Worm (Caenorhabditis elegans) whole organism, young adult: ENCODE measurements around the gene nspe-6.

ENCODE experiments used
- D2030.7 ChIP-seq: fragments of 200-800 bp; sonication (Bioruptor generic); IDR thresholded peaks from 2 replicates; pipeline ENCODE4 v1.3.6; 2022; ENCODE audit warnings: missing genetic modification reagents, missing genetic modification characterization, missing compliant biosample characterization
- F39B2.1 ChIP-seq: fragments of 200-800 bp; sonication (Bioruptor generic); IDR thresholded peaks from 2 replicates; pipeline ENCODE4 v1.3.6; 2022; ENCODE audit warnings: missing genetic modification reagents, missing genetic modification characterization, missing compliant biosample characterization
- F57A8.1 ChIP-seq: fragments of 200-800 bp; sonication (Bioruptor generic); optimal IDR thresholded peaks from 2 replicates; lab custom pipeline; 2018; ENCODE audit warnings: mild to moderate bottlenecking, missing genetic modification characterization, moderate library complexity, missing compliant biosample characterization
- akir-1 ChIP-seq: fragments of 200-800 bp; sonication (Bioruptor generic); optimal IDR thresholded peaks from 2 replicates; lab custom pipeline; 2018; ENCODE audit warnings: mild to moderate bottlenecking, missing genetic modification characterization, moderate library complexity, missing compliant biosample characterization
- ama-1 ChIP-seq, 3 experiments: fragments of 150-350 bp in 1 of 3; sonication (generic microtip) in 2 of 3; optimal IDR thresholded peaks; 2 replicates each; lab custom pipeline; 2014 to 2018; ENCODE audit warnings: missing biosample characterization in 2 of 3, missing genetic modification characterization in 2 of 3, missing genetic modification reagents in 2 of 3
- bed-1 ChIP-seq: fragments of 200-800 bp; sonication (Bioruptor generic); IDR thresholded peaks from 2 replicates; pipeline ENCODE4 v1.3.6; 2022; ENCODE audit warnings: missing genetic modification reagents, missing genetic modification characterization, missing compliant biosample characterization
- dpff-1 ChIP-seq: sonication (generic microtip); optimal IDR thresholded peaks from 2 replicates; lab custom pipeline; 2017; ENCODE audit warnings: mild to moderate bottlenecking, missing genetic modification characterization, missing compliant biosample characterization
- hmg-1.2 ChIP-seq: fragments of 200-800 bp; sonication (Bioruptor generic); IDR thresholded peaks from 2 replicates; pipeline ENCODE4 v1.3.6; 2022; ENCODE audit warnings: missing genetic modification reagents, missing genetic modification characterization, missing compliant biosample characterization
- lin-26 ChIP-seq: fragments of 200-800 bp; sonication (Bioruptor generic); IDR thresholded peaks from 2 replicates; pipeline ENCODE4 v1.3.6; 2022; ENCODE audit warnings: missing genetic modification reagents, missing genetic modification characterization, missing compliant biosample characterization
- lin-40 ChIP-seq: sonication (generic microtip); optimal IDR thresholded peaks from 2 replicates; lab custom pipeline; 2016; ENCODE audit warnings: missing genetic modification characterization, mild to moderate bottlenecking, missing compliant biosample characterization, missing genotype, missing genetic modification reagents
- mcd-1 ChIP-seq: fragments of 200-800 bp; sonication (Bioruptor generic); IDR thresholded peaks from 2 replicates; pipeline ENCODE4 v1.3.6; 2022; ENCODE audit warnings: missing genetic modification reagents, missing genetic modification characterization, missing compliant biosample characterization
- sptf-2 ChIP-seq: fragments of 200-800 bp; sonication (Bioruptor generic); optimal IDR thresholded peaks from 2 replicates; lab custom pipeline; 2018; ENCODE audit warnings: mild to moderate bottlenecking, missing genetic modification characterization, missing compliant biosample characterization
- tbp1 ChIP-seq: fragments of 200-800 bp; sonication (Bioruptor generic); optimal IDR thresholded peaks from 2 replicates; lab custom pipeline; 2018; ENCODE audit warnings: mild to moderate bottlenecking, missing genetic modification characterization, missing compliant biosample characterization

DNA sequence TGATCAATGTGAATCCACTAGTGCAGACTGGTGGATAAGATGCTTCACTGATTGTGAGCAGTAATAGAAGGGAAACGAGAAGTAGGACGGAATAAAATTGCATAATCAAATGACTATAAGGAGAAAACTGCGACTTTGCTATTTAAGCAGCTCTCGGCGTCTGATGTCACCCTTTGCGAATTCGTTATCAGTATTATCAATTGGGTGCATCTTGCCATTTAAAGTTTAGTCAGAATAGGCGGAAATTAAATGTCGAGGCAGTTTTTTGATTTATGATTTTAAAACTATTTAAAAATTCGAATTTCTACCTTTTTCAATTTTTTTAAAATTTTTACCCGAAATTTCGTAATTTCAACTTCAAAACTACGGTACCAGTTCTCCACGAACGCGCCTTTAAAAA lies 35.0 kb downstream of the nspe-6 start, which contains the start of gene clec-4:
- TF ChIP-seq bed-1 (GFP tag; lab: Robert Waterston, UW), result no peak
- no peak for TF ChIP-seq D2030.7 (GFP tag; lab: Robert Waterston, UW)
- no peak for TF ChIP-seq dpff-1 (tag; lab: Kevin White, UChicago)
- TF ChIP-seq akir-1 (GFP tag; lab: Kevin White, UChicago), result no peak
- TF ChIP-seq tbp1 (GFP tag; lab: Kevin White, UChicago), result no peak
- TF ChIP-seq F57A8.1, result no peak
- TF ChIP-seq hmg-1.2 (GFP tag; lab: Robert Waterston, UW), result no peak
- no peak for TF ChIP-seq mcd-1 (GFP tag; lab: Robert Waterston, UW)
- no peak for TF ChIP-seq lin-40 (tag; lab: Kevin White, UChicago)
- no peak for TF ChIP-seq lin-26
- no peak for TF ChIP-seq F39B2.1 (GFP tag; lab: Robert Waterston, UW)
- TF ChIP-seq ama-1 (optimal IDR thresholded peaks at IDR 0.05; lab: Kevin White, UChicago), result no peak
- no peak for TF ChIP-seq ama-1 (GFP tag; optimal IDR thresholded peaks at IDR 0.05; lab: Kevin White, UChicago)
- no peak for TF ChIP-seq sptf-2 (GFP tag; lab: Kevin White, UChicago)
